Fruit fly (Drosophila melanogaster) Kc167 (cell line): ENCODE data around the gene CG31704.

Experiments used
- Sin3A ChIP-seq: fragments of >200 bp; optimal IDR thresholded peaks from 2 replicates; lab custom pipeline; 2018; ENCODE audit warnings: missing external identifiers
- h ChIP-seq: fragments of >200 bp; optimal IDR thresholded peaks from 3 replicates; lab custom pipeline; 2018; ENCODE audit warnings: missing external identifiers
- psq ChIP-seq: fragments of >200 bp; optimal IDR thresholded peaks from 2 replicates; lab custom pipeline; 2017; ENCODE audit warnings: missing external identifiers

DNA sequence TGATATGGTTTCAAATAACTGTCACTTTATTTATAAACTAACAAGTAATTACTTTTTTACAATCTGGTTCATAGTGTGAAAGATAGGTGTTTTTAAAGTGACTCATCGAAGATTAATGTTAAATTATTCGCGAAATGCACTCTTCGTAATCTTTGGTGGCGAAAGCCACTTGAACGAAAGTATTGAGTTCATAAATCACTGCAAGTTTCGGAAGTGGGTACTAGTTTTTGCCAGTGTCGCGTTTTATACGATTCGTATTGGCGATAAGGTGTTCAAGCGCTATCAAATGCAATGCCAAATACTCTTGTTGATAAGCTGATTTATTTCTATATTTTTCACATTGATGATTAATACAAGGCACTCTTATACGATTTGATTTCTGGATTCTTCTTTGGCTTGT lies 1.0 kb downstream of the CG31704 start:
- no peak for TF ChIP-seq h (lab: Kevin White, UChicago)
- no peak for TF ChIP-seq Sin3A (lab: Kevin White, UChicago)
- no peak for TF ChIP-seq psq
